Fruit fly (Drosophila melanogaster): ENCODE data around the gene CG14322.

Gene CG14322

DNA sequence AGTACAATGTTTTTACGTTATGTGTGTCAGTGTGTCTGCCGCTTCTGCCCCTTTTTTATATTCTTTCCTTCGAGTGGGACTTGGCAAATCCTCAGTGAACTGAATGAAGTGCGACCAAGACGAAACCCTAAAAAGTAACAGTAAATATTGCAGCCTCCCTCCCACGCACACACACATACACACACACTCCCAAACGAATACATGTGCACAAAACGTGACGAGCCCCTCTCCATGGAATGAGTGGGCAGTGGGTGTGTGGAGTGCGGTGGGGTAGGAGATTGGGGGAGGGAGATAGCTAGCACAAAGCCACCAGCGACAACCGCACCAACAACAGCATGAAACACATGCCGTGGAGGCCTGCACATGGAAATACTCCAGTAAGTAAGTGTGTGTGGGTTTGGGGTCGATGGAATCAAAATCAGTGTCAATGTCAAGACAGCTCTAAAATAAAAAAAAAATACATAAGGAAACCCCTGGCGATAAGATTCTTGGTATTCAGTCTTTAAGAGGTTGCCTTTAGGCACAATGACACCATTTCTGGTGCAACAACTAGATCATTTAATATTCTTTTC lies 67.4 kb downstream of the CG14322 start:
- TF ChIP-seq woc (GFP tag; optimal IDR thresholded peaks at IDR 0.05) (no peak), psq (GFP tag; optimal IDR thresholded peaks at IDR 0.05) (peak; percentile 52), Rel (GFP tag; optimal IDR thresholded peaks at IDR 0.05) (no peak), Rel (tag; optimal IDR thresholded peaks at IDR 0.05) (peak; percentile 80), h (GFP tag; optimal IDR thresholded peaks at IDR 0.05) (peak; percentile 20)

DNA sequence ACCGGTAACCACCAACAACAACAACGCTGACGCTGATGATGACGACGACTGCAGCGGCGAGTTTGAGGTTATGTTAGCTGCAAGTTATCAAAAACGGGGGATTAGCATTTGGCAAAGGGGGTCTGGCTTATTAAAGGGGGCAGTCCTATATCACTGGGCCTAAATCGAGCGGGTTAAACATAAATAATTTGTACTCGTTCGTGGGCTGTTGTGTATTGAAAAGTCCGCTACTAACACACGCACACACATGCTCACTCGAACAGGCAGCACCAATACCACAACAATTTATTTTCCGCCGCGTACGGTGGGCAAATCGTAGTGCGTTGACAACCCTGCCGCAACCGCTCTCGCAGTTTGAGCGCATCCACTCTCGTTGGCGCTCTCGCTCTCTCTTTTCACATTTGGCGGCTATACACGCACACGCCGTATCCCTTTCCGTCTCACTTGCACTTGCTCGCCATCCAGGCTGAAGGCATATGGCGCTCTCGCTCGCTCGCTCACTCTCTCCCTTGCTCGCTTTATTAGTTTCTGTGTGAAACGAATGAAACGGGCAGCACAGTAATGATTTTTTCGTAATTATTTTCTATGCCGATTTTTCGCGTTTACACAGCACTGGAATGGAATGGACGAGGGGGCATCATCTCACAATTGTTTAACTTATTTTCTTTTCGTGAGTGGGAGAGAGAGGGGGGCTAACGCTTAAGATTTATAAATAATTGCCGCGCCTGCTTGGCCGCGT lies 69.5 kb downstream of the CG14322 start:
- peak; percentile 53 for TF ChIP-seq OdsH (GFP tag; optimal IDR thresholded peaks at IDR 0.05)
- TF ChIP-seq dmrt93B (GFP tag; optimal IDR thresholded peaks at IDR 0.05): no peak
- peak; percentile 75 for TF ChIP-seq psq (GFP tag; optimal IDR thresholded peaks at IDR 0.05)
- peak; percentile 13 for TF ChIP-seq N (GFP tag; optimal IDR thresholded peaks at IDR 0.05)
- no peak for TF ChIP-seq jim (GFP tag; optimal IDR thresholded peaks at IDR 0.05)
- no peak for TF ChIP-seq sv (GFP tag; optimal IDR thresholded peaks at IDR 0.05)
- TF ChIP-seq CG9705 (GFP tag; optimal IDR thresholded peaks at IDR 0.05): peak; percentile 26
- TF ChIP-seq Vsx2 (GFP tag; optimal IDR thresholded peaks at IDR 0.05; ENCODE audit: partially characterized antibody): no peak
- peak; percentile 66 for TF ChIP-seq brk (GFP tag; optimal IDR thresholded peaks at IDR 0.05)
- TF ChIP-seq tai (GFP tag; optimal IDR thresholded peaks at IDR 0.05): peak; percentile 9
- TF ChIP-seq pan (optimal IDR thresholded peaks at IDR 0.05): no peak
- peak; percentile 39 for TF ChIP-seq rgr (GFP tag; optimal IDR thresholded peaks at IDR 0.05)
- peak; percentile 2 for TF ChIP-seq woc (GFP tag; optimal IDR thresholded peaks at IDR 0.05)
- TF ChIP-seq usp (GFP tag; optimal IDR thresholded peaks at IDR 0.05): no peak
- peak; percentile 28 for TF ChIP-seq sage (GFP tag; optimal IDR thresholded peaks at IDR 0.05)
- no peak for TF ChIP-seq HLH106 (tag; optimal IDR thresholded peaks at IDR 0.05)
- TF ChIP-seq Myc (optimal IDR thresholded peaks at IDR 0.05): no peak
- no peak for TF ChIP-seq Mio (GFP tag; optimal IDR thresholded peaks at IDR 0.05)
- TF ChIP-seq Abd-B (GFP tag; optimal IDR thresholded peaks at IDR 0.05): no peak
- no peak for TF ChIP-seq GATAd (GFP tag; optimal IDR thresholded peaks at IDR 0.05)
- peak; percentile 84 for TF ChIP-seq h (GFP tag; optimal IDR thresholded peaks at IDR 0.05)
- TF ChIP-seq CrebA (GFP tag; optimal IDR thresholded peaks at IDR 0.05; ENCODE audit: borderline replicate concordance): no peak
- no peak for TF ChIP-seq dsf (GFP tag; optimal IDR thresholded peaks at IDR 0.05; ENCODE audit: borderline replicate concordance)
- TF ChIP-seq CG32264 (GFP tag; optimal IDR thresholded peaks at IDR 0.05): no peak
- peak; percentile 96 to 97 for TF ChIP-seq dl (GFP tag; optimal IDR thresholded peaks at IDR 0.05; ENCODE audit: insufficient read depth in 1 of 2, partially characterized antibody in 2 of 2)
- TF ChIP-seq Dif (GFP tag; optimal IDR thresholded peaks at IDR 0.05; ENCODE audit: partially characterized antibody): peak; percentile 98
- peak; percentile 52 to 56 for TF ChIP-seq foxo (GFP tag; optimal IDR thresholded peaks at IDR 0.05)
- no peak for TF ChIP-seq lola (GFP tag; optimal IDR thresholded peaks at IDR 0.05)
- no peak for TF ChIP-seq Hr78 (GFP tag; optimal IDR thresholded peaks at IDR 0.05)
- TF ChIP-seq fru (GFP tag; optimal IDR thresholded peaks at IDR 0.05): peak; percentile 75
- TF ChIP-seq ey (GFP tag; optimal IDR thresholded peaks at IDR 0.05): peak; percentile 3
- TF ChIP-seq Sp1 (GFP tag; optimal IDR thresholded peaks at IDR 0.05): peak; percentile 47
- peak; percentile 83 for TF ChIP-seq Jra (GFP tag; optimal IDR thresholded peaks at IDR 0.05)
- peak; percentile 61 for TF ChIP-seq br (GFP tag; optimal IDR thresholded peaks at IDR 0.05)
- no peak for TF ChIP-seq Rel (GFP tag; optimal IDR thresholded peaks at IDR 0.05)
- TF ChIP-seq Rel (tag; optimal IDR thresholded peaks at IDR 0.05): peak; percentile 72
- TF ChIP-seq Dfd (GFP tag; optimal IDR thresholded peaks at IDR 0.05): no peak
- peak; percentile 90 for TF ChIP-seq Hr83 (GFP tag; optimal IDR thresholded peaks at IDR 0.05; ENCODE audit: poor library complexity, severe bottlenecking)
- TF ChIP-seq Hnf4 (GFP tag; optimal IDR thresholded peaks at IDR 0.05): peak; percentile 45
